Worm (Caenorhabditis elegans) whole organism, mixed stage, embryonic: ENCODE measurements around the gene F13D12.10.

ENCODE experiments used
- M03D4.4 ChIP-seq: sonication (generic microtip); optimal IDR thresholded peaks from 2 replicates; lab custom pipeline; 2017; ENCODE audit warnings: mild to moderate bottlenecking, missing genetic modification characterization, missing compliant biosample characterization
- bed-3 ChIP-seq: fragments of 200-800 bp; sonication (Bioruptor generic); optimal IDR thresholded peaks from 3 replicates; lab custom pipeline; 2018; ENCODE audit warnings: mild to moderate bottlenecking, missing genetic modification characterization, moderate library complexity, missing compliant biosample characterization
- blmp-1 ChIP-seq: fragments of 150-350 bp; optimal IDR thresholded peaks from 2 replicates; lab custom pipeline; 2014; ENCODE audit warnings: missing biosample characterization, missing genetic modification characterization
- ceh-39 ChIP-seq: fragments of 150-350 bp; optimal IDR thresholded peaks from 2 replicates; lab custom pipeline; 2014; ENCODE audit warnings: missing biosample characterization, missing genetic modification characterization
- ceh-43 ChIP-seq: fragments of 200-800 bp; sonication (Bioruptor generic); optimal IDR thresholded peaks from 2 replicates; lab custom pipeline; 2018; ENCODE audit warnings: mild to moderate bottlenecking, missing genetic modification characterization, moderate library complexity, missing compliant biosample characterization
- ceh-83 ChIP-seq: fragments of 200-800 bp; sonication (Bioruptor generic); optimal IDR thresholded peaks from 2 replicates; lab custom pipeline; 2018; ENCODE audit warnings: mild to moderate bottlenecking, missing genetic modification characterization, missing compliant biosample characterization
- ces-1 ChIP-seq: fragments of 150-350 bp; optimal IDR thresholded peaks from 2 replicates; lab custom pipeline; 2014; ENCODE audit warnings: missing biosample characterization, missing genetic modification reagents, missing genetic modification characterization
- cnd-1 ChIP-seq: fragments of 200-800 bp; sonication (Bioruptor generic); optimal IDR thresholded peaks from 2 replicates; lab custom pipeline; 2018; ENCODE audit warnings: mild to moderate bottlenecking, missing genetic modification characterization, missing compliant biosample characterization
- drap-1 ChIP-seq: fragments of 200-800 bp; sonication (Bioruptor generic); optimal IDR thresholded peaks from 3 replicates; lab custom pipeline; 2018; ENCODE audit warnings: mild to moderate bottlenecking, missing genetic modification characterization, missing compliant biosample characterization
- elt-1 ChIP-seq: sonication (generic microtip); optimal IDR thresholded peaks from 2 replicates; lab custom pipeline; 2017; ENCODE audit warnings: missing genetic modification characterization, mild to moderate bottlenecking, missing compliant biosample characterization, antibody characterized with exemption, moderate library complexity, borderline replicate concordance; ENCODE audit not compliant: insufficient read depth
- elt-3 ChIP-seq: fragments of 150-350 bp; optimal IDR thresholded peaks from 2 replicates; lab custom pipeline; 2014; ENCODE audit warnings: missing biosample characterization, missing genetic modification characterization
- ham-2 ChIP-seq: fragments of 200-800 bp; sonication (Bioruptor generic); optimal IDR thresholded peaks from 2 replicates; lab custom pipeline; 2018; ENCODE audit warnings: mild to moderate bottlenecking, missing genetic modification characterization, missing compliant biosample characterization
- hlh-1 ChIP-seq: fragments of 150-350 bp; optimal IDR thresholded peaks from 2 replicates; lab custom pipeline; 2014; ENCODE audit warnings: missing biosample characterization, missing genetic modification reagents, missing genetic modification characterization
- lin-13 ChIP-seq: fragments of 150-350 bp; optimal IDR thresholded peaks from 2 replicates; lab custom pipeline; 2014; ENCODE audit warnings: missing biosample characterization, missing genetic modification characterization
- lin-32 ChIP-seq: fragments of 200-800 bp; sonication (Bioruptor generic); optimal IDR thresholded peaks from 2 replicates; lab custom pipeline; 2018; ENCODE audit warnings: mild to moderate bottlenecking, missing genetic modification characterization, missing compliant biosample characterization
- lsy-2 ChIP-seq: fragments of 150-350 bp; optimal IDR thresholded peaks from 2 replicates; lab custom pipeline; 2014; ENCODE audit warnings: missing biosample characterization, missing genetic modification characterization
- mab-5 ChIP-seq: fragments of 150-350 bp; optimal IDR thresholded peaks from 2 replicates; lab custom pipeline; 2014; ENCODE audit warnings: missing biosample characterization, missing genetic modification characterization
- mep-1 ChIP-seq: fragments of 150-350 bp; optimal IDR thresholded peaks from 2 replicates; lab custom pipeline; 2017; ENCODE audit warnings: missing biosample characterization, missing genetic modification reagents, missing genetic modification characterization, inconsistent platforms
- nhr-237 ChIP-seq: fragments of 150-350 bp; optimal IDR thresholded peaks from 2 replicates; lab custom pipeline; 2014; ENCODE audit warnings: missing biosample characterization, missing genetic modification characterization
- nhr-28 ChIP-seq: fragments of 150-350 bp; optimal IDR thresholded peaks from 2 replicates; lab custom pipeline; 2014; ENCODE audit warnings: missing biosample characterization, missing genetic modification characterization
- nhr-76 ChIP-seq: sonication (generic microtip); optimal IDR thresholded peaks from 2 replicates; lab custom pipeline; 2017; ENCODE audit warnings: missing biosample characterization, missing genetic modification characterization
- pha-4 ChIP-seq: fragments of 150-350 bp; optimal IDR thresholded peaks from 2 replicates; lab custom pipeline; 2018; ENCODE audit warnings: missing biosample characterization, missing genetic modification reagents, missing genetic modification characterization
- sem-2 ChIP-seq: fragments of 200-800 bp; sonication (Bioruptor generic); optimal IDR thresholded peaks from 2 replicates; lab custom pipeline; 2018; ENCODE audit warnings: mild to moderate bottlenecking, missing genetic modification characterization, missing compliant biosample characterization
- sptf-1 ChIP-seq: sonication (generic microtip); optimal IDR thresholded peaks from 2 replicates; lab custom pipeline; 2017; ENCODE audit warnings: mild to moderate bottlenecking, missing genetic modification characterization, moderate library complexity, missing compliant biosample characterization
- tbx-8 ChIP-seq: fragments of 200-800 bp; sonication (Bioruptor generic); optimal IDR thresholded peaks from 2 replicates; lab custom pipeline; 2018; ENCODE audit warnings: mild to moderate bottlenecking, missing genetic modification characterization, moderate library complexity, missing compliant biosample characterization
- unc-120 ChIP-seq: sonication (generic microtip); optimal IDR thresholded peaks from 2 replicates; lab custom pipeline; 2017; ENCODE audit warnings: missing genetic modification characterization, missing compliant biosample characterization; ENCODE audit not compliant: poor library complexity, severe bottlenecking
- unc-39 ChIP-seq: fragments of 150-350 bp; optimal IDR thresholded peaks from 2 replicates; lab custom pipeline; 2014; ENCODE audit warnings: missing biosample characterization, missing genetic modification characterization
- zip-8 ChIP-seq: fragments of 150-350 bp; optimal IDR thresholded peaks from 2 replicates; lab custom pipeline; 2014; ENCODE audit warnings: missing biosample characterization, missing genetic modification characterization
- ztf-11 ChIP-seq: fragments of 150-350 bp; optimal IDR thresholded peaks from 2 replicates; lab custom pipeline; 2014; ENCODE audit warnings: missing biosample characterization, missing genetic modification characterization

Gene F13D12.10

DNA sequence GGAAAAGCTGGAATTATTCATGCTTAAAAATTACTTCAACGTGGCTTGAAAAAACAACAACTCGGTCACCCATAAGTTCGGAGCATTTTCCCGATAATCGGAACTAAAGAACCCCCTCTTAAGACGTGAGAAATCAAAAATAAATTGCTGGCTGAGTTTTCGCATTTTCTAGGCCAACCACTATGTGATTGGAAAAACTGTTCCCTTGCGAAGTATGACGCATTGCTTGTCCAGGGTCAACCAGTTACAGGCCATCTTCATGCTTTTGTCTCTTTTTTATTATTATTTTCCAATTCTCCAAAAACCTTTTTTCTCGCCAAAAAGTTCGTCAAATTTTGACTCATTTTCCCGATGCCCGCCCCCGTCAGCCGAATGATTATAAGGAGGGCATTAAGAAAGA lies 6.5 kb downstream of the F13D12.10 start, which contains the start of gene F13D12.3:
F13D12.3 (plus strand) TSS at position 301 of the 400 bp plus-strand sequence.
- TF ChIP-seq pha-4 (no peak), cnd-1 (no peak), sem-2 (no peak), nhr-237 (tag; lab: Kevin White, UChicago) (no peak), hlh-1 (tag; lab: Kevin White, UChicago) (no peak), M03D4.4 (no peak)

DNA sequence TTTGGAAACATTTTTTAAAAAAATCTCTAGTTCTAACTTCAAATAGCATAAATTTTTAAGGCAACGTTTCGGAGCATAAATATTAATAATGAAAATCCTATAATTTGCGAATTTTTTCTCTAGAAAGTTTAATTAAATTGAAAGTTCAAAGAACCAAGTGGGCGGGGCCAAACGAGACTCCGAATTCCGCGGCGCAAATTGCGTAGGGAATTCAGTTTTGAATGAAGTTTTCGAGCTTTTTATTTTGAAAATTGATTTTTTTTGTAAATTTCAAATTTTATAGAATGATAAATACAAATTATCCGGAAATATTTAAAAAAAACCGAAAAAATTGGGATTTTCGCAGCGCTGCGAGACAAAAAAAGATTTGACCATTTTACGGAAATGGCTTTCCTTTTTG lies 7.2 kb downstream of the F13D12.10 start:
- TF ChIP-seq ceh-43 (GFP tag; lab: Kevin White, UChicago) (no peak), nhr-28 (no peak), ceh-83 (GFP tag; lab: Kevin White, UChicago) (no peak), tbx-8 (GFP tag; lab: Kevin White, UChicago) (no peak)
- TF ChIP-seq, all 35 proteins: peak for 0

DNA sequence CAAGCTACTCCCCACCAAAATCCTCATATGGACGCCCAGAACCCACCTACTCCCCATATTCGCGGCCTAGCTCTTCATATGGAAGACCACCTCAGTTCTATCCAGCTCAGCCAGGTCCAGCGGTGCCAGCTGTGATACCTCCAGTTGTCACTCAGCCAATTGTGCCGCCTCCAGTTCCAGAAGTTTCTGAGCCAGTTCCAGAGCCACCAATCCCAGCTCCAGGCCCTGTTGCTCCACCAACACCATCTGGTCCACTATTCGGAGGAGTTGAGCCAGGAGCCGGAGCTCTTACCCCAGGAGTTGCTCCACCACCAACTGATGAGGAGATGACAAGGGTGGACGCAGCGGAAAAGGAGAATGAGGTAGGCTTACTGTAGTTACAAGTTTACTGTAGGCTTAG lies 8.0 kb downstream of the F13D12.10 start:
- no peak for TF ChIP-seq unc-120 (tag; lab: Kevin White, UChicago)

DNA sequence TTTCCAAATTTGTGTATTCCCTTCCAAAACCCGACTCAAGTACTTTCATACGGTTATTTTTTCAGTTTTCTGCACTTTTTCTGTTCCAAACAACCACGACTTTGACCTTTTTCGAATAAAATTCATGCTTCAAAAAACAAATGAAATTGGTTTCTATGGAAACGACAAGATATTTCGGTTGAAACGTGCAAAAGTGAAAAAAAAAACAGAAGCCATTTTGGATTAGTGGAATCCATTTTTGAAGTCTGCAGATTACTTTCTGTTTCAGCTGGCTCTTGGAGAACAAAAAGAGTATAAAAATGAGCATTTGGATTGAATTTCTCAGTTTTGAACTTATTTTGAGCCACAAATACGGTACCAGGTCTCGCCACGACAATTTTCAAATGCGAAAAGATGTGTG lies 8.6 kb downstream of the F13D12.10 start:
- TF ChIP-seq lin-13 = no peak
- no peak for TF ChIP-seq drap-1 (GFP tag; lab: Kevin White, UChicago)
- no peak for TF ChIP-seq mab-5 (tag; lab: Kevin White, UChicago)
- TF ChIP-seq zip-8 (tag; lab: Kevin White, UChicago) = no peak
- TF ChIP-seq nhr-76 (tag; lab: Kevin White, UChicago) = no peak
- TF ChIP-seq unc-39 (tag; lab: Kevin White, UChicago) = no peak
- no peak for TF ChIP-seq ceh-43 (GFP tag; lab: Kevin White, UChicago)
- no peak for TF ChIP-seq hlh-1 (tag; lab: Kevin White, UChicago)
- no peak for TF ChIP-seq bed-3 (GFP tag; lab: Kevin White, UChicago)
- TF ChIP-seq tbx-8 (GFP tag; lab: Kevin White, UChicago) = no peak
- TF ChIP-seq ham-2 (GFP tag; lab: Kevin White, UChicago) = no peak
- no peak for TF ChIP-seq ceh-39
- no peak for TF ChIP-seq pha-4
- TF ChIP-seq ceh-83 (GFP tag; lab: Kevin White, UChicago) = no peak
- no peak for TF ChIP-seq M03D4.4
- TF ChIP-seq unc-120 (tag; lab: Kevin White, UChicago) = no peak
- no peak for TF ChIP-seq ztf-11

DNA sequence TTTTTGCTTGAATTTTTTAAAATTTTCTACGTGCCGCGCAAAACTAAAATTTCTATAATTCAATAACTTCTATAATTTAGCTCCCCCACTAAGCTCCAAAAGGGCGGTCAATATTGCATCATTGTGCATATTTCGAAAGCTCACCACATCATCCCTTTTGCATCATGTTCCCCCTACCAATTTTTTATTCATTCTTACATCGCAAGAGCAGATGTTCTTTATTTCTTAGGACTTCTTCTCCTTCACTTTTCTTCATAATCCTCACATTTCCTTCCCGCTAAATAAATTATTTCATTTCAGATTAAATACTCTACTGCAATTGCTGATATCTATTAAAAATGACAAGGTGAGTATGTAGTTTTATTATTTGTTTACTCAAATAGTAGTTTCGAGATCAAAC lies 10.3 kb downstream of the F13D12.10 start, which contains the start of gene ldh-1:
ldh-1 (plus strand) TSS at position 301 of the 400 bp plus-strand sequence.
- TF ChIP-seq ces-1 = peak; percentile 37
- TF ChIP-seq sptf-1 (tag; lab: Kevin White, UChicago) = no peak

DNA sequence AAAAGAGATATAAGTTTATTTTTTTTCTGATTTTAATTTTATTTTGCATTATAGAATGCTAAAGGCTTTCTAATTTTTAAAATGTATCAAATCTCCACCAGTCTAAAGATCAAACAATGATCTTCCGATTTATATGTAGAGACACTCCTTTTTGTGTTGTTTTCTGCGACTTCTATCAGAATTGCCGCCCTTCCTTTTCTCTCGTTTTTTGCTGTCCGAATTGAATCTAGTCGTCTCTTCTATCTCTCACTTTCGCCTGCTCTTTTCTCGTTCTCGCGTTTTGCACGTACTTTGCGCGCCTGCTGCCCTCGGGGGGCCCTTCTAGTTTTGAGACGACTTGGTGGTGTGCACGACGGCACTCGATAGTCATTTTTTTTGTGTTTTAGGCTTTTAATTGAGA lies 10.8 kb downstream of the F13D12.10 start:
- TF ChIP-seq elt-3 (tag; lab: Kevin White, UChicago) = no peak
- peak; percentile 74 for TF ChIP-seq hlh-1 (tag; lab: Kevin White, UChicago)
- peak; percentile 85 for TF ChIP-seq ces-1
- peak; percentile 25 for TF ChIP-seq unc-120 (tag; lab: Kevin White, UChicago)

DNA sequence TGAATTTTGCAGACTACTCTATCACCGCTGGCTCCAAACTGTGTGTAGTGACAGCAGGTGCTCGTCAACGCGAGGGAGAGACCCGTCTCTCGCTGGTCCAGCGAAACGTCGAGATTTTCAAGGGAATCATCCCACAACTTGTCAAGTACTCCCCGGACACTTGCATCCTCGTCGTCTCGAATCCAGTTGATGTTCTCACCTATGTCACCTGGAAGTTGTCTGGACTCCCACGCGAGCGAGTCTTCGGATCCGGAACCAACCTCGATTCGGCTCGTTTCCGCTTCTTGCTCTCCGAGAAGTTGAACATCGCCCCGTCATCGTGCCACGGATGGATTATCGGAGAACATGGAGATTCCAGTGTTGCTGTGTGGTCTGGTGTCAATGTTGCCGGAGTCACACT lies 12.0 kb downstream of the F13D12.10 start:
- TF ChIP-seq hlh-1 (tag; lab: Kevin White, UChicago) (no peak), ham-2 (GFP tag; lab: Kevin White, UChicago) (no peak), elt-1 (tag; lab: Kevin White, UChicago) (no peak), unc-120 (tag; lab: Kevin White, UChicago) (no peak), lsy-2 (tag; lab: Kevin White, UChicago) (no peak), mep-1 (tag; lab: Kevin White, UChicago) (no peak), M03D4.4 (no peak), cnd-1 (no peak), unc-39 (tag; lab: Kevin White, UChicago) (no peak), nhr-28 (no peak), bed-3 (GFP tag; lab: Kevin White, UChicago) (no peak), pha-4 (no peak), nhr-237 (tag; lab: Kevin White, UChicago) (no peak), zip-8 (tag; lab: Kevin White, UChicago) (no peak), ceh-83 (GFP tag; lab: Kevin White, UChicago) (no peak), lin-32 (GFP tag; lab: Kevin White, UChicago) (no peak), mab-5 (tag; lab: Kevin White, UChicago) (no peak), tbx-8 (GFP tag; lab: Kevin White, UChicago) (no peak), blmp-1 (tag; lab: Kevin White, UChicago) (no peak)
